Fruit fly (Drosophila melanogaster) whole organism, embryonic: ENCODE data around the gene CG31495.

ENCODE experiments used
- Aef1 ChIP-seq: fragments of 200-800 bp; sonication (Bioruptor generic); IDR thresholded peaks from 3 replicates; pipeline ENCODE4 v1.3.6; 2022; ENCODE audit warnings: missing biosample characterization, missing genetic modification characterization
- CG1233 ChIP-seq: fragments of 200-800 bp; sonication (Bioruptor generic); optimal IDR thresholded peaks from 4 replicates; lab custom pipeline; 2018; ENCODE audit warnings: missing biosample characterization, mild to moderate bottlenecking, missing genetic modification characterization
- CG13775 ChIP-seq: fragments of 200-800 bp; sonication (Bioruptor generic); optimal IDR thresholded peaks from 3 replicates; lab custom pipeline; 2017; ENCODE audit warnings: missing biosample characterization, mild to moderate bottlenecking, missing genetic modification characterization
- CG14014 ChIP-seq: fragments of 200-800 bp; sonication (Bioruptor generic); IDR thresholded peaks from 2 replicates; pipeline ENCODE4 v1.3.6; 2022; ENCODE audit warnings: missing biosample characterization, missing genetic modification characterization
- CG17328 ChIP-seq: fragments of 200-800 bp; sonication (Bioruptor generic); IDR thresholded peaks from 2 replicates; pipeline ENCODE4 v1.3.6; 2022; ENCODE audit warnings: missing biosample characterization, missing genetic modification characterization
- CG17359 ChIP-seq: fragments of 200-800 bp; sonication (Bioruptor generic); optimal IDR thresholded peaks from 3 replicates; lab custom pipeline; 2018; ENCODE audit warnings: missing biosample characterization, mild to moderate bottlenecking, missing genetic modification characterization, moderate library complexity
- CG17361 ChIP-seq: fragments of 200-800 bp; sonication (Bioruptor generic); IDR thresholded peaks from 3 replicates; pipeline ENCODE4 v1.3.6; 2022; ENCODE audit warnings: missing biosample characterization, missing genetic modification characterization
- CG17829 ChIP-seq: fragments of 200-800 bp; optimal IDR thresholded peaks from 2 replicates; lab custom pipeline; 2019; ENCODE audit warnings: missing biosample characterization, mild to moderate bottlenecking, missing genetic modification characterization, moderate library complexity
- CG17912 ChIP-seq: fragments of 200-800 bp; sonication (Bioruptor generic); optimal IDR thresholded peaks from 2 replicates; lab custom pipeline; 2018; ENCODE audit warnings: missing biosample characterization, mild to moderate bottlenecking, missing genetic modification characterization
- CG18599 ChIP-seq: fragments of 200-800 bp; sonication (Bioruptor generic); optimal IDR thresholded peaks from 3 replicates; lab custom pipeline; 2017; ENCODE audit warnings: missing biosample characterization, missing genetic modification characterization, mild to moderate bottlenecking, moderate library complexity, missing genetic modification reagents
- CG33557 ChIP-seq: fragments of 200-800 bp; sonication (Bioruptor generic); optimal IDR thresholded peaks from 2 replicates; lab custom pipeline; 2019; ENCODE audit warnings: missing biosample characterization, mild to moderate bottlenecking, missing genetic modification characterization, moderate library complexity
- CG6254 ChIP-seq: fragments of 200-800 bp; sonication (Bioruptor generic); optimal IDR thresholded peaks from 3 replicates; lab custom pipeline; 2017; ENCODE audit warnings: mild to moderate bottlenecking, missing biosample characterization, missing genetic modification reagents, missing genetic modification characterization
- CG7963 ChIP-seq: fragments of 200-800 bp; sonication (Bioruptor generic); IDR thresholded peaks from 3 replicates; pipeline ENCODE4 v1.3.6; 2022; ENCODE audit warnings: missing biosample characterization, missing genetic modification characterization; ENCODE audit not compliant: partially characterized antibody
- CG8290 ChIP-seq, 3 experiments: fragments of 200-800 bp; sonication (Bioruptor generic); optimal IDR thresholded peaks; 2 replicates each; lab custom pipeline; 2016 to 2019; ENCODE audit warnings: missing biosample characterization in 3 of 3, missing genetic modification characterization in 3 of 3, mild to moderate bottlenecking in 2 of 3, moderate library complexity in 1 of 3
- CG9727 ChIP-seq: fragments of 200-800 bp; sonication (Bioruptor generic); optimal IDR thresholded peaks from 3 replicates; lab custom pipeline; 2017; ENCODE audit warnings: missing biosample characterization, mild to moderate bottlenecking, missing genetic modification characterization
- CoRest ChIP-seq: fragments of 200-800 bp; sonication (Bioruptor generic); optimal IDR thresholded peaks from 3 replicates; lab custom pipeline; 2018; ENCODE audit warnings: missing biosample characterization, mild to moderate bottlenecking, missing genetic modification characterization, moderate library complexity
- Deaf1 ChIP-seq: fragments of 200-800 bp; optimal IDR thresholded peaks from 3 replicates; lab custom pipeline; 2019; ENCODE audit warnings: missing biosample characterization, mild to moderate bottlenecking, missing genetic modification characterization, moderate library complexity
- Dip3 ChIP-seq: fragments of 200-800 bp; sonication (Bioruptor generic); optimal IDR thresholded peaks from 3 replicates; lab custom pipeline; 2016; ENCODE audit warnings: missing biosample characterization, missing genetic modification characterization
- E2f2 ChIP-seq: fragments of 200-800 bp; sonication (Bioruptor generic); IDR thresholded peaks from 2 replicates; pipeline ENCODE4 v1.3.6; 2022; ENCODE audit warnings: missing biosample characterization, missing genetic modification characterization
- Eip74EF ChIP-seq, 2 experiments: fragments of 200-800 bp in 1 of 2; fragments of >200 bp in 1 of 2; sonication (Bioruptor generic) in 1 of 2; optimal IDR thresholded peaks; 2 replicates each; lab custom pipeline; 2017 to 2019; ENCODE audit warnings: missing biosample characterization in 2 of 2, missing genetic modification characterization in 2 of 2, mild to moderate bottlenecking in 1 of 2, moderate library complexity in 1 of 2
- Hand ChIP-seq: fragments of 200-800 bp; sonication (Bioruptor generic); optimal IDR thresholded peaks from 2 replicates; lab custom pipeline; 2017; ENCODE audit warnings: mild to moderate bottlenecking, missing biosample characterization, missing genetic modification reagents, missing genetic modification characterization
- Hey ChIP-seq: fragments of 200-800 bp; sonication (Bioruptor generic); optimal IDR thresholded peaks from 3 replicates; lab custom pipeline; 2018; ENCODE audit warnings: missing biosample characterization, mild to moderate bottlenecking, missing genetic modification characterization
- Hr51 ChIP-seq, 2 experiments: fragments of 200-800 bp; sonication (Bioruptor generic); optimal IDR thresholded peaks; 2 replicates in 1 of 2; 3 replicates in 1 of 2; lab custom pipeline; 2016 to 2018; ENCODE audit warnings: missing biosample characterization in 2 of 2, missing genetic modification characterization in 2 of 2, mild to moderate bottlenecking in 1 of 2, moderate library complexity in 1 of 2
- Hsf ChIP-seq: fragments of 200-800 bp; sonication (Bioruptor generic); optimal IDR thresholded peaks from 3 replicates; lab custom pipeline; 2016; ENCODE audit warnings: missing biosample characterization, missing genetic modification characterization
- Mad ChIP-seq: fragments of 200-800 bp; sonication (Bioruptor generic); optimal IDR thresholded peaks from 2 replicates; lab custom pipeline; 2016; ENCODE audit warnings: missing biosample characterization, missing genetic modification characterization
- NK7.1 ChIP-seq: fragments of 200-800 bp; sonication (Bioruptor generic); optimal IDR thresholded peaks from 3 replicates; lab custom pipeline; 2016; ENCODE audit warnings: missing biosample characterization, missing genetic modification characterization
- Opbp ChIP-seq: fragments of 200-800 bp; sonication (Bioruptor generic); IDR thresholded peaks from 3 replicates; pipeline ENCODE4 v1.3.6; 2022; ENCODE audit warnings: missing biosample characterization, missing genetic modification characterization; ENCODE audit not compliant: partially characterized antibody
- Pdp1 ChIP-seq, 2 experiments: fragments of 200-800 bp; sonication (Bioruptor generic); optimal IDR thresholded peaks; 3 replicates each; lab custom pipeline; 2016; ENCODE audit warnings: missing biosample characterization in 2 of 2, missing genetic modification characterization in 2 of 2, mild to moderate bottlenecking in 1 of 2, moderate library complexity in 1 of 2
- Rfx ChIP-seq: fragments of 200-800 bp; sonication (Bioruptor generic); IDR thresholded peaks from 2 replicates; pipeline ENCODE4 v1.3.6; 2022; ENCODE audit warnings: missing biosample characterization, missing genetic modification characterization
- Sox102F ChIP-seq: fragments of 200-800 bp; sonication (Bioruptor generic); optimal IDR thresholded peaks from 2 replicates; lab custom pipeline; 2018; ENCODE audit warnings: missing biosample characterization, mild to moderate bottlenecking, missing genetic modification characterization, moderate library complexity
- Xrp1 ChIP-seq: fragments of 200-800 bp; sonication (Bioruptor generic); IDR thresholded peaks from 2 replicates; pipeline ENCODE4 v1.3.6; 2022; ENCODE audit warnings: missing biosample characterization, missing genetic modification characterization
- ash1 ChIP-seq: fragments of 200-800 bp; sonication (Bioruptor generic); optimal IDR thresholded peaks from 2 replicates; lab custom pipeline; 2018; ENCODE audit warnings: missing biosample characterization, mild to moderate bottlenecking, missing genetic modification characterization
- bsh ChIP-seq, 2 experiments: fragments of 200-800 bp; sonication (Bioruptor generic); optimal IDR thresholded peaks; 2 replicates each; lab custom pipeline; 2017 to 2018; ENCODE audit warnings: mild to moderate bottlenecking in 2 of 2, missing biosample characterization in 2 of 2, missing genetic modification characterization in 2 of 2, moderate library complexity in 1 of 2
- crol ChIP-seq: fragments of 200-800 bp; sonication (Bioruptor generic); IDR thresholded peaks from 2 replicates; pipeline ENCODE4 v1.3.6; 2022; ENCODE audit warnings: missing biosample characterization, missing genetic modification characterization
- ems ChIP-seq: fragments of 200-800 bp; sonication (Bioruptor generic); optimal IDR thresholded peaks from 3 replicates; lab custom pipeline; 2016; ENCODE audit warnings: missing biosample characterization, missing genetic modification characterization
- en ChIP-seq: fragments of 200-800 bp; sonication (Bioruptor generic); optimal IDR thresholded peaks from 2 replicates; lab custom pipeline; 2016; ENCODE audit warnings: missing biosample characterization, missing genetic modification characterization
- eve ChIP-seq, 2 experiments: fragments of >200 bp; optimal IDR thresholded peaks; 2 replicates each; lab custom pipeline; 2017; ENCODE audit warnings: missing biosample characterization in 2 of 2, missing genetic modification characterization in 2 of 2
- fd102C ChIP-seq: fragments of 200-800 bp; sonication (Bioruptor generic); optimal IDR thresholded peaks from 2 replicates; lab custom pipeline; 2018; ENCODE audit warnings: missing biosample characterization, mild to moderate bottlenecking, missing genetic modification characterization, moderate library complexity
- fd64A ChIP-seq: fragments of 200-800 bp; sonication (Bioruptor generic); optimal IDR thresholded peaks from 3 replicates; lab custom pipeline; 2018; ENCODE audit warnings: missing biosample characterization, mild to moderate bottlenecking, missing genetic modification characterization
- gem ChIP-seq: fragments of 200-800 bp; sonication (Bioruptor generic); optimal IDR thresholded peaks from 2 replicates; lab custom pipeline; 2019; ENCODE audit warnings: missing biosample characterization, mild to moderate bottlenecking, missing genetic modification characterization, moderate library complexity
- jumu ChIP-seq: fragments of 200-800 bp; sonication (Bioruptor generic); optimal IDR thresholded peaks from 3 replicates; lab custom pipeline; 2016; ENCODE audit warnings: missing biosample characterization, missing genetic modification characterization
- kah ChIP-seq: fragments of 200-800 bp; sonication (Bioruptor generic); optimal IDR thresholded peaks from 2 replicates; lab custom pipeline; 2018; ENCODE audit warnings: missing biosample characterization, mild to moderate bottlenecking, missing genetic modification characterization
- kni ChIP-seq: fragments of 200-800 bp; sonication (Bioruptor generic); optimal IDR thresholded peaks from 3 replicates; lab custom pipeline; 2017; ENCODE audit warnings: mild to moderate bottlenecking, missing biosample characterization, missing genetic modification reagents, missing genetic modification characterization
- nerfin-2 ChIP-seq: fragments of 200-800 bp; sonication (Bioruptor generic); IDR thresholded peaks from 2 replicates; pipeline ENCODE4 v1.3.6; 2022; ENCODE audit warnings: missing biosample characterization, missing genetic modification characterization; ENCODE audit not compliant: partially characterized antibody
- oc ChIP-seq: fragments of 200-800 bp; sonication (Bioruptor generic); optimal IDR thresholded peaks from 2 replicates; lab custom pipeline; 2018; ENCODE audit warnings: missing biosample characterization, mild to moderate bottlenecking, missing genetic modification characterization, moderate library complexity
- pros ChIP-seq: fragments of 200-800 bp; sonication (Bioruptor generic); optimal IDR thresholded peaks from 3 replicates; lab custom pipeline; 2019; ENCODE audit warnings: missing biosample characterization, mild to moderate bottlenecking, missing genetic modification characterization, moderate library complexity
- sens ChIP-seq: fragments of 200-800 bp; sonication (Bioruptor generic); peaks from one replicate; lab custom pipeline; 2016; ENCODE audit warnings: missing biosample characterization, missing genetic modification characterization
- zen ChIP-seq: fragments of 200-800 bp; sonication (Bioruptor generic); optimal IDR thresholded peaks from 3 replicates; lab custom pipeline; 2018; ENCODE audit warnings: missing biosample characterization, mild to moderate bottlenecking, missing genetic modification characterization, moderate library complexity

The CG31495 gene

dm6 chr3R:13822602-13823220 is 17.0 kb downstream of the CG31495 start:
- TF ChIP-seq eve (GFP tag; optimal IDR thresholded peaks at IDR 0.05; lab: Kevin White, UChicago) (peak in 1 of 2 experiments; percentile 7), sens (peak; percentile 41), CG17361 (GFP tag; lab: Robert Waterston, UW) (no peak), gem (peak; percentile 3), CG18599 (GFP tag; lab: Kevin White, UChicago) (no peak), Xrp1 (GFP tag; lab: Robert Waterston, UW) (peak; percentile 27; the same call in 1 of the 2 replicates), pros (GFP tag; lab: Kevin White, UChicago) (no peak), Eip74EF (GFP tag; optimal IDR thresholded peaks at IDR 0.05; lab: Kevin White, UChicago) (peak in 1 of 2 experiments; percentile 7), CG13775 (no peak), crol (GFP tag; lab: Robert Waterston, UW) (no peak), zen (no peak), CoRest (tag; lab: Kevin White, UChicago) (no peak), Deaf1 (tag; lab: Kevin White, UChicago) (no peak), CG17328 (no peak), ems (no peak), Opbp (GFP tag; lab: Robert Waterston, UW) (no peak), jumu (GFP tag; lab: Kevin White, UChicago) (no peak), en (GFP tag; lab: Kevin White, UChicago) (no peak), Hr51 (GFP tag; optimal IDR thresholded peaks at IDR 0.05; lab: Kevin White, UChicago) (peak in 1 of 2 experiments; percentile 7), bsh (GFP tag; optimal IDR thresholded peaks at IDR 0.05; lab: Kevin White, UChicago) (peak in 1 of 2 experiments; percentile 9), CG7963 (GFP tag; lab: Robert Waterston, UW) (no peak), CG14014 (no peak)

- TF ChIP-seq CG17912 (GFP tag; lab: Kevin White, UChicago) (no peak), CG8290 (GFP tag; optimal IDR thresholded peaks at IDR 0.05; lab: Kevin White, UChicago) (no peak), CG8290 (tag; optimal IDR thresholded peaks at IDR 0.05; lab: Kevin White, UChicago) (no peak), Pdp1 (GFP tag; optimal IDR thresholded peaks at IDR 0.05; lab: Kevin White, UChicago) (peak in 1 of 2 experiments; percentile 22), CG33557 (GFP tag; lab: Kevin White, UChicago) (peak; percentile 7), CG17829 (tag; lab: Kevin White, UChicago) (no peak), CG9727 (GFP tag; lab: Kevin White, UChicago) (peak; percentile 31), E2f2 (GFP tag; lab: Robert Waterston, UW) (no peak), Mad (no peak), ash1 (GFP tag; lab: Kevin White, UChicago) (no peak), oc (peak; percentile 8), NK7.1 (GFP tag; lab: Kevin White, UChicago) (no peak), Dip3 (GFP tag; lab: Kevin White, UChicago) (no peak), Hey (tag; lab: Kevin White, UChicago) (no peak), CG6254 (GFP tag; lab: Kevin White, UChicago) (no peak), fd64A (GFP tag; lab: Kevin White, UChicago) (peak; percentile 30), Sox102F (GFP tag; lab: Kevin White, UChicago) (peak; percentile 23), CG17359 (tag; lab: Kevin White, UChicago) (peak; percentile 11), Rfx (GFP tag; lab: Robert Waterston, UW) (no peak), sens (peak; percentile 40), nerfin-2 (GFP tag; lab: Robert Waterston, UW) (no peak), Hsf (GFP tag; lab: Kevin White, UChicago) (no peak), CG1233 (GFP tag; lab: Kevin White, UChicago) (no peak), kni (GFP tag; lab: Kevin White, UChicago) (peak; percentile 74), fd102C (GFP tag; lab: Kevin White, UChicago) (no peak), kah (no peak), Hand (GFP tag; lab: Kevin White, UChicago) (no peak), Aef1 (GFP tag; lab: Robert Waterston, UW) (0 out of 3 replicates have a peak, but pooled peaks have one; percentile 16)
Measured at dm6 chr3R:13820483-13820882, 19.3 kb downstream of the CG31495 start.
